Worm (Caenorhabditis elegans) whole organism, L4/young adult: ENCODE results near the gene T15B7.1.

Experiments
- W03F9.2 ChIP-seq: fragments of 150-350 bp; optimal IDR thresholded peaks from 2 replicates; lab custom pipeline; 2014; ENCODE audit warnings: missing biosample characterization, missing genetic modification characterization
- dao-5 ChIP-seq: sonication (generic microtip); optimal IDR thresholded peaks from 2 replicates; lab custom pipeline; 2016; ENCODE audit warnings: missing genotype, missing genetic modification characterization, moderate library complexity, missing compliant biosample characterization
- him-1 ChIP-seq: sonication (generic microtip); optimal IDR thresholded peaks from 2 replicates; lab custom pipeline; 2016; ENCODE audit warnings: missing genotype, missing genetic modification reagents, missing genetic modification characterization, missing compliant biosample characterization

ce11 chrV:6875795-6876194, 33.3 kb downstream of the T15B7.1 start:
- TF ChIP-seq him-1 (tag; lab: Kevin White, UChicago): no peak
- TF ChIP-seq W03F9.2: no peak
- TF ChIP-seq dao-5 (tag; lab: Kevin White, UChicago): no peak
